Worm (Caenorhabditis elegans): ENCODE measurements around the gene C04B4.5.

C04B4.5 gene

ce11 chrX:12288254-12288653 is at the start of gene C04B4.5:
Gene C04B4.5 (minus strand): TSS chrX:12288354.
- TF ChIP-seq lin-39 (tag; optimal IDR thresholded peaks at IDR 0.05) (no peak), elt-2 (tag; optimal IDR thresholded peaks at IDR 0.05) (no peak), nhr-237 (tag; optimal IDR thresholded peaks at IDR 0.05) (no peak), ceh-28 (tag; optimal IDR thresholded peaks at IDR 0.05) (no peak)

- TF ChIP-seq unc-39 (tag; optimal IDR thresholded peaks at IDR 0.05) (no peak), nhr-76 (tag; optimal IDR thresholded peaks at IDR 0.05) (no peak), skn-1 (tag; optimal IDR thresholded peaks at IDR 0.05) (no peak), fkh-10 (GFP tag; optimal IDR thresholded peaks at IDR 0.05) (no peak)
Measured at ce11 chrX:12335808-12336207, 47.7 kb upstream of the C04B4.5 start, which contains the start of gene srd-48. Gene srd-48 (plus strand): TSS chrX:12336108.

ce11 chrX:12333479-12333878 is 45.3 kb upstream of the C04B4.5 start, which contains the start of gene srd-47:
Gene srd-47 (plus strand): TSS chrX:12333642.
- no peak for TF ChIP-seq egl-27 (tag; optimal IDR thresholded peaks at IDR 0.05)
- no peak for TF ChIP-seq unc-62 (GFP tag; optimal IDR thresholded peaks at IDR 0.05)
- TF ChIP-seq zag-1 (tag; optimal IDR thresholded peaks at IDR 0.05) = no peak

- no peak for TF ChIP-seq fkh-2 (tag; optimal IDR thresholded peaks at IDR 0.05)
- no peak for TF ChIP-seq ztf-4 (tag; optimal IDR thresholded peaks at IDR 0.05)
- no peak for TF ChIP-seq nhr-12 (tag; optimal IDR thresholded peaks at IDR 0.05)
- TF ChIP-seq ZK546.5 (tag; optimal IDR thresholded peaks at IDR 0.05) = no peak
- no peak for TF ChIP-seq jun-1 (tag; optimal IDR thresholded peaks at IDR 0.05)
- no peak for TF ChIP-seq mdl-1 (tag; optimal IDR thresholded peaks at IDR 0.05)
- no peak for TF ChIP-seq sea-2 (GFP tag; optimal IDR thresholded peaks at IDR 0.05)
Measured at ce11 chrX:12331795-12332194, 43.6 kb upstream of the C04B4.5 start, which contains the start of gene srd-46. Gene srd-46 (plus strand): TSS chrX:12332095.

ce11 chrX:12328676-12329075 is 40.5 kb upstream of the C04B4.5 start, which contains the start of gene srd-45:
Gene srd-45 (plus strand): TSS chrX:12328976.
- no peak for TF ChIP-seq daf-12 (tag; optimal IDR thresholded peaks at IDR 0.05)
- no peak for TF ChIP-seq sea-2 (GFP tag; optimal IDR thresholded peaks at IDR 0.05)

ce11 chrX:12326424-12326823 is 38.3 kb upstream of the C04B4.5 start, which contains the start of gene srd-41:
Gene srd-41 (plus strand): TSS chrX:12326724.
- TF ChIP-seq nhr-76 (tag; optimal IDR thresholded peaks at IDR 0.05) (no peak), jun-1 (tag; optimal IDR thresholded peaks at IDR 0.05) (no peak), fkh-10 (GFP tag; optimal IDR thresholded peaks at IDR 0.05) (no peak), nhr-43 (tag; optimal IDR thresholded peaks at IDR 0.05; ENCODE audit: poor library complexity, severe bottlenecking) (no peak), lin-15B (tag; optimal IDR thresholded peaks at IDR 0.05) (no peak), R02D3.7 (tag; optimal IDR thresholded peaks at IDR 0.05) (no peak), hmg-11 (tag; optimal IDR thresholded peaks at IDR 0.05) (no peak), ceh-16 (tag; optimal IDR thresholded peaks at IDR 0.05) (no peak), ztf-4 (tag; optimal IDR thresholded peaks at IDR 0.05) (no peak), nhr-25 (tag; optimal IDR thresholded peaks at IDR 0.05) (no peak), aly-2 (tag; optimal IDR thresholded peaks at IDR 0.05) (no peak), ZK546.5 (tag; optimal IDR thresholded peaks at IDR 0.05) (no peak), pqm-1 (tag; optimal IDR thresholded peaks at IDR 0.05) (no peak), unc-62 (GFP tag; optimal IDR thresholded peaks at IDR 0.05) (no peak), skn-1 (tag; optimal IDR thresholded peaks at IDR 0.05) (no peak), fos-1 (tag; optimal IDR thresholded peaks at IDR 0.05) (no peak), ceh-9 (tag; optimal IDR thresholded peaks at IDR 0.05) (no peak), nhr-11 (tag; optimal IDR thresholded peaks at IDR 0.05) (no peak), egl-27 (tag; optimal IDR thresholded peaks at IDR 0.05) (no peak)

ce11 chrX:12323439-12323838 is 35.3 kb upstream of the C04B4.5 start, which contains the start of gene srd-40:
Gene srd-40 (plus strand): TSS chrX:12323739.
- TF ChIP-seq lsy-12 (tag; optimal IDR thresholded peaks at IDR 0.05) (no peak), pha-4 (tag; optimal IDR thresholded peaks at IDR 0.05) (no peak)
